Worm (Caenorhabditis elegans): Measurements from ENCODE around the gene ndx-2.

- TF ChIP-seq elt-4 (tag; optimal IDR thresholded peaks at IDR 0.05), result no peak
- no peak for TF ChIP-seq ahr-1 (tag; optimal IDR thresholded peaks at IDR 0.05)
- no peak for TF ChIP-seq pqm-1 (tag; optimal IDR thresholded peaks at IDR 0.05)
- no peak for TF ChIP-seq unc-42 (tag; optimal IDR thresholded peaks at IDR 0.05)
Observed at ce11 chrV:2706379-2706778, 41.6 kb upstream of the ndx-2 start.

Measured in whole organism, late embryonic.